Fruit fly (Drosophila melanogaster) whole organism, embryonic: ENCODE results near the gene CG4896.

Experiments used
- Atf-2 ChIP-seq: fragments of 200-800 bp; sonication (Bioruptor generic); optimal IDR thresholded peaks from 2 replicates; lab custom pipeline; 2016; ENCODE audit warnings: missing biosample characterization, missing genetic modification characterization
- BEAF-32 ChIP-seq: fragments of 200-800 bp; sonication (Bioruptor generic); optimal IDR thresholded peaks from 3 replicates; lab custom pipeline; 2017; ENCODE audit warnings: missing biosample characterization, missing genetic modification characterization, mild to moderate bottlenecking, moderate library complexity, missing genetic modification reagents
- Bgb ChIP-seq: fragments of 200-800 bp; sonication (Bioruptor generic); IDR thresholded peaks from 2 replicates; pipeline ENCODE4 v1.3.6; 2022; ENCODE audit warnings: missing biosample characterization, missing genetic modification characterization; ENCODE audit not compliant: partially characterized antibody
- Bteb2 ChIP-seq: fragments of 200-800 bp; sonication (Bioruptor generic); optimal IDR thresholded peaks from 2 replicates; lab custom pipeline; 2016; ENCODE audit warnings: missing biosample characterization, missing genetic modification characterization
- CG10267 ChIP-seq: fragments of 200-800 bp; sonication (Bioruptor generic); optimal IDR thresholded peaks from 2 replicates; lab custom pipeline; 2018; ENCODE audit warnings: missing biosample characterization, mild to moderate bottlenecking, missing genetic modification characterization, moderate library complexity
- CG11093 ChIP-seq: fragments of 200-800 bp; sonication (Bioruptor generic); IDR thresholded peaks from 3 replicates; pipeline ENCODE4 v1.3.6; 2022; ENCODE audit warnings: missing biosample characterization, missing genetic modification characterization
- CG11398 ChIP-seq: fragments of 200-800 bp; sonication (Bioruptor generic); optimal IDR thresholded peaks from 2 replicates; lab custom pipeline; 2016; ENCODE audit warnings: missing biosample characterization, missing genetic modification characterization
- CG15073 ChIP-seq: fragments of 200-800 bp; sonication (Bioruptor generic); optimal IDR thresholded peaks from 2 replicates; lab custom pipeline; 2016; ENCODE audit warnings: missing biosample characterization, missing genetic modification characterization
- CG1603 ChIP-seq: fragments of 200-800 bp; sonication (Bioruptor generic); optimal IDR thresholded peaks from 2 replicates; lab custom pipeline; 2019; ENCODE audit warnings: missing biosample characterization, mild to moderate bottlenecking, missing genetic modification characterization, moderate library complexity
- CG17359 ChIP-seq: fragments of 200-800 bp; sonication (Bioruptor generic); optimal IDR thresholded peaks from 3 replicates; lab custom pipeline; 2018; ENCODE audit warnings: missing biosample characterization, mild to moderate bottlenecking, missing genetic modification characterization, moderate library complexity
- CG1792 ChIP-seq: fragments of 200-800 bp; sonication (Bioruptor generic); optimal IDR thresholded peaks from 2 replicates; lab custom pipeline; 2016; ENCODE audit warnings: missing biosample characterization, missing genetic modification characterization
- CG2712 ChIP-seq: fragments of 200-800 bp; optimal IDR thresholded peaks from 3 replicates; lab custom pipeline; 2019; ENCODE audit warnings: missing biosample characterization, mild to moderate bottlenecking, missing genetic modification characterization, moderate library complexity
- CG31224 ChIP-seq: fragments of 200-800 bp; sonication (Bioruptor generic); IDR thresholded peaks from 2 replicates; pipeline ENCODE4 v1.3.6; 2022; ENCODE audit warnings: missing biosample characterization, missing genetic modification characterization
- CG3281 ChIP-seq: fragments of 200-800 bp; sonication (Bioruptor generic); optimal IDR thresholded peaks from 3 replicates; lab custom pipeline; 2017; ENCODE audit warnings: missing biosample characterization, mild to moderate bottlenecking, missing genetic modification characterization
- CG34376 ChIP-seq: fragments of 200-800 bp; sonication (Bioruptor generic); optimal IDR thresholded peaks from 2 replicates; lab custom pipeline; 2018; ENCODE audit warnings: missing biosample characterization, mild to moderate bottlenecking, missing genetic modification characterization
- CG3847 ChIP-seq: fragments of 200-800 bp; sonication (Bioruptor generic); IDR thresholded peaks from 2 replicates; pipeline ENCODE4 v1.3.6; 2022; ENCODE audit warnings: missing biosample characterization, missing genetic modification characterization
- CG4328 ChIP-seq: fragments of 200-800 bp; sonication (Bioruptor generic); optimal IDR thresholded peaks from 3 replicates; lab custom pipeline; 2017; ENCODE audit warnings: missing biosample characterization, missing genetic modification reagents, missing genetic modification characterization
- CG5245 ChIP-seq: fragments of 200-800 bp; sonication (Bioruptor generic); optimal IDR thresholded peaks from 3 replicates; lab custom pipeline; 2016; ENCODE audit warnings: missing biosample characterization, missing genetic modification characterization
- CG6654 ChIP-seq: fragments of 200-800 bp; sonication (Bioruptor generic); optimal IDR thresholded peaks from 2 replicates; lab custom pipeline; 2017; ENCODE audit warnings: missing biosample characterization, mild to moderate bottlenecking, missing genetic modification characterization
- CG6791 ChIP-seq: fragments of 200-800 bp; sonication (Bioruptor generic); IDR thresholded peaks from 3 replicates; pipeline ENCODE4 v1.3.6; 2022; ENCODE audit warnings: missing biosample characterization, missing genetic modification characterization; ENCODE audit not compliant: partially characterized antibody
- CG8290 ChIP-seq, 3 experiments: fragments of 200-800 bp; sonication (Bioruptor generic); optimal IDR thresholded peaks; 2 replicates each; lab custom pipeline; 2016 to 2019; ENCODE audit warnings: missing biosample characterization in 3 of 3, missing genetic modification characterization in 3 of 3, mild to moderate bottlenecking in 2 of 3, moderate library complexity in 1 of 3
- CG9797 ChIP-seq: fragments of 200-800 bp; sonication (Bioruptor generic); optimal IDR thresholded peaks from 3 replicates; lab custom pipeline; 2018; ENCODE audit warnings: missing biosample characterization, mild to moderate bottlenecking, missing genetic modification characterization
- Doc3 ChIP-seq: fragments of 200-800 bp; sonication (Bioruptor generic); IDR thresholded peaks from 3 replicates; pipeline ENCODE4 v1.3.6; 2022; ENCODE audit warnings: missing biosample characterization, missing genetic modification characterization; ENCODE audit not compliant: partially characterized antibody
- Dref ChIP-seq: fragments of 200-800 bp; sonication (Bioruptor generic); IDR thresholded peaks from 2 replicates; pipeline ENCODE4 v1.3.6; 2022; ENCODE audit warnings: missing biosample characterization, missing genetic modification characterization
- E2f2 ChIP-seq: fragments of 200-800 bp; sonication (Bioruptor generic); IDR thresholded peaks from 2 replicates; pipeline ENCODE4 v1.3.6; 2022; ENCODE audit warnings: missing biosample characterization, missing genetic modification characterization
- Gsc ChIP-seq: fragments of 200-800 bp; sonication (Bioruptor generic); IDR thresholded peaks from 2 replicates; pipeline ENCODE4 v1.3.6; 2022; ENCODE audit warnings: missing biosample characterization, missing genetic modification characterization
- H2.0 ChIP-seq: fragments of 200-800 bp; sonication (Bioruptor generic); IDR thresholded peaks from 2 replicates; pipeline ENCODE4 v1.3.6; 2022; ENCODE audit warnings: missing biosample characterization, missing genetic modification characterization
- bsh ChIP-seq, 2 experiments: fragments of 200-800 bp; sonication (Bioruptor generic); optimal IDR thresholded peaks; 2 replicates each; lab custom pipeline; 2017 to 2018; ENCODE audit warnings: mild to moderate bottlenecking in 2 of 2, missing biosample characterization in 2 of 2, missing genetic modification characterization in 2 of 2, moderate library complexity in 1 of 2
- btn ChIP-seq: fragments of 200-800 bp; sonication (Bioruptor generic); optimal IDR thresholded peaks from 2 replicates; lab custom pipeline; 2016; ENCODE audit warnings: missing biosample characterization, missing genetic modification characterization
- chif ChIP-seq, 2 experiments: fragments of 200-800 bp; sonication (Bioruptor generic); optimal IDR thresholded peaks; 3 replicates each; lab custom pipeline; 2016; ENCODE audit warnings: missing biosample characterization in 2 of 2, missing genetic modification characterization in 2 of 2
- disco-r ChIP-seq: fragments of 200-800 bp; sonication (Bioruptor generic); optimal IDR thresholded peaks from 2 replicates; lab custom pipeline; 2016; ENCODE audit warnings: missing biosample characterization, missing genetic modification characterization
- dmrt99B ChIP-seq: fragments of 200-800 bp; sonication (Bioruptor generic); optimal IDR thresholded peaks from 2 replicates; lab custom pipeline; 2018; ENCODE audit warnings: missing biosample characterization, mild to moderate bottlenecking, missing genetic modification characterization, moderate library complexity
- dysf ChIP-seq: fragments of 200-800 bp; sonication (Bioruptor generic); IDR thresholded peaks from 3 replicates; pipeline ENCODE4 v1.3.6; 2022; ENCODE audit warnings: missing biosample characterization, missing genetic modification characterization
- fd3F ChIP-seq: fragments of 200-800 bp; sonication (Bioruptor generic); optimal IDR thresholded peaks from 2 replicates; lab custom pipeline; 2018; ENCODE audit warnings: missing biosample characterization, mild to moderate bottlenecking, missing genetic modification characterization, moderate library complexity
- ftz-f1 ChIP-seq: fragments of 200-800 bp; sonication (Bioruptor generic); optimal IDR thresholded peaks from 2 replicates; lab custom pipeline; 2016; ENCODE audit warnings: missing biosample characterization, missing genetic modification characterization
- gfzf ChIP-seq: fragments of 200-800 bp; sonication (Bioruptor generic); optimal IDR thresholded peaks from 2 replicates; lab custom pipeline; 2016; ENCODE audit warnings: missing biosample characterization, mild to moderate bottlenecking, missing genetic modification characterization, moderate library complexity
- hbn ChIP-seq: fragments of 200-800 bp; sonication (Bioruptor generic); IDR thresholded peaks from 2 replicates; pipeline ENCODE4 v1.3.6; 2022; ENCODE audit warnings: missing biosample characterization, missing genetic modification characterization; ENCODE audit not compliant: partially characterized antibody
- jigr1 ChIP-seq: fragments of 200-800 bp; sonication (Bioruptor generic); IDR thresholded peaks from 3 replicates; pipeline ENCODE4 v1.3.6; 2022; ENCODE audit warnings: missing biosample characterization, missing genetic modification characterization
- lbe ChIP-seq: fragments of 200-800 bp; sonication (Bioruptor generic); optimal IDR thresholded peaks from 2 replicates; lab custom pipeline; 2016; ENCODE audit warnings: missing biosample characterization, mild to moderate bottlenecking, missing genetic modification characterization
- lov ChIP-seq, 2 experiments: fragments of 200-800 bp in 1 of 2; fragments of >200 bp in 1 of 2; sonication (Bioruptor generic) in 1 of 2; IDR thresholded peaks in 1 of 2; optimal IDR thresholded peaks in 1 of 2; 2 replicates in 1 of 2; 3 replicates in 1 of 2; pipeline versions ENCODE4 v1.3.6 to Lab custom; 2017 to 2022; ENCODE audit warnings: missing biosample characterization in 1 of 2, missing genetic modification characterization in 1 of 2
- nerfin-1 ChIP-seq: fragments of 200-800 bp; sonication (Bioruptor generic); optimal IDR thresholded peaks from 3 replicates; lab custom pipeline; 2019; ENCODE audit warnings: missing biosample characterization, mild to moderate bottlenecking, missing genetic modification characterization, moderate library complexity
- pfk ChIP-seq: fragments of 200-800 bp; sonication (Bioruptor generic); optimal IDR thresholded peaks from 2 replicates; lab custom pipeline; 2018; ENCODE audit warnings: missing biosample characterization, mild to moderate bottlenecking, missing genetic modification characterization, moderate library complexity
- pzg ChIP-seq: fragments of 200-800 bp; sonication (Bioruptor generic); optimal IDR thresholded peaks from 3 replicates; lab custom pipeline; 2018; ENCODE audit warnings: missing biosample characterization, mild to moderate bottlenecking, missing genetic modification characterization, moderate library complexity
- sens-2 ChIP-seq: fragments of 200-800 bp; sonication (Bioruptor generic); IDR thresholded peaks from 2 replicates; pipeline ENCODE4 v1.3.6; 2022; ENCODE audit warnings: missing biosample characterization, missing genetic modification characterization
- tgo ChIP-seq: fragments of 200-800 bp; sonication (Bioruptor generic); IDR thresholded peaks from 3 replicates; pipeline ENCODE4 v1.3.6; 2022; ENCODE audit warnings: missing biosample characterization, missing genetic modification characterization
- unc-4 ChIP-seq: fragments of 200-800 bp; sonication (Bioruptor generic); IDR thresholded peaks from 2 replicates; pipeline ENCODE4 v1.3.6; 2022; ENCODE audit warnings: missing biosample characterization, missing genetic modification characterization; ENCODE audit not compliant: partially characterized antibody
- unpg ChIP-seq: fragments of 200-800 bp; sonication (Bioruptor generic); optimal IDR thresholded peaks from 3 replicates; lab custom pipeline; 2018; ENCODE audit warnings: missing biosample characterization, mild to moderate bottlenecking, missing genetic modification characterization, moderate library complexity
- wdn ChIP-seq: fragments of 200-800 bp; sonication (Bioruptor generic); IDR thresholded peaks from 2 replicates; pipeline ENCODE4 v1.3.6; 2022; ENCODE audit warnings: missing biosample characterization, missing genetic modification characterization
- z ChIP-seq: fragments of 200-800 bp; sonication (Bioruptor generic); IDR thresholded peaks from 3 replicates; pipeline ENCODE4 v1.3.6; 2022; ENCODE audit warnings: missing biosample characterization, missing genetic modification characterization
- zen2 ChIP-seq: fragments of 200-800 bp; sonication (Bioruptor generic); IDR thresholded peaks from 3 replicates; pipeline ENCODE4 v1.3.6; 2022; ENCODE audit warnings: missing biosample characterization, missing genetic modification characterization; ENCODE audit not compliant: partially characterized antibody

The CG4896 gene

dm6 chr2L:1147656-1148055, 29.8 kb upstream of the CG4896 start (continued):
- peak; percentile 30 for TF ChIP-seq pzg (GFP tag; lab: Kevin White, UChicago)
- TF ChIP-seq btn (GFP tag; lab: Kevin White, UChicago), result no peak
- TF ChIP-seq CG3281 (GFP tag; lab: Kevin White, UChicago), result no peak
- TF ChIP-seq bsh (GFP tag; optimal IDR thresholded peaks at IDR 0.05; lab: Kevin White, UChicago), result no peak
- TF ChIP-seq Gsc (GFP tag; lab: Robert Waterston, UW), result no peak
- no peak for TF ChIP-seq Bteb2 (GFP tag; lab: Kevin White, UChicago)
- TF ChIP-seq nerfin-1, result no peak
- peak; percentile 69 for TF ChIP-seq Dref (GFP tag; lab: Robert Waterston, UW)
- no peak for TF ChIP-seq Atf-2 (GFP tag; lab: Kevin White, UChicago)
- peak; percentile 86 for TF ChIP-seq zen2 (GFP tag; lab: Robert Waterston, UW)
- peak; percentile 64 for TF ChIP-seq unc-4 (GFP tag; lab: Robert Waterston, UW)
- peak; percentile 43; the same call in 1 of the 2 replicates for TF ChIP-seq Bgb (GFP tag; lab: Robert Waterston, UW)
- no peak for TF ChIP-seq CG5245 (GFP tag; lab: Kevin White, UChicago)
- peak; percentile 90 for TF ChIP-seq E2f2
- TF ChIP-seq wdn, result no peak
- no peak for TF ChIP-seq dmrt99B (tag; lab: Kevin White, UChicago)
- TF ChIP-seq lbe (GFP tag; lab: Kevin White, UChicago), result no peak
- TF ChIP-seq CG9797 (GFP tag; lab: Kevin White, UChicago), result no peak
- TF ChIP-seq unpg, result no peak
- TF ChIP-seq tgo (GFP tag; lab: Robert Waterston, UW), result no peak
- TF ChIP-seq gfzf (GFP tag; lab: Kevin White, UChicago), result no peak
- no peak for TF ChIP-seq CG8290 (GFP tag; optimal IDR thresholded peaks at IDR 0.05; lab: Kevin White, UChicago)
- TF ChIP-seq CG8290 (tag; optimal IDR thresholded peaks at IDR 0.05; lab: Kevin White, UChicago), result no peak
- no peak for TF ChIP-seq jigr1
- TF ChIP-seq CG6791 (GFP tag; lab: Robert Waterston, UW), result 0 out of 3 replicates have a peak, but pooled peaks have one; percentile 47
- TF ChIP-seq CG31224 (GFP tag; lab: Robert Waterston, UW), result no peak
- no peak for TF ChIP-seq CG6654 (GFP tag; lab: Kevin White, UChicago)
- peak; percentile 53; the same call in 1 of the 2 replicates for TF ChIP-seq hbn
- no peak for TF ChIP-seq fd3F
- no peak for TF ChIP-seq CG34376 (GFP tag; lab: Kevin White, UChicago)
- no peak for TF ChIP-seq disco-r (GFP tag; lab: Kevin White, UChicago)
- TF ChIP-seq ftz-f1 (GFP tag; lab: Kevin White, UChicago), result no peak
- TF ChIP-seq sens-2 (GFP tag; lab: Robert Waterston, UW), result no peak
- TF ChIP-seq BEAF-32, result peak; percentile 47

dm6 chr2L:1150554-1150953, 26.9 kb upstream of the CG4896 start, which contains the start of the genes Tfb4 and Vps29:
Tfb4 (minus strand) TSS chr2L:1150677.
Vps29 (plus strand) TSS chr2L:1150766.
- TF ChIP-seq CG1603 (no peak), CG4328 (GFP tag; lab: Kevin White, UChicago) (no peak), pfk (GFP tag; lab: Kevin White, UChicago) (no peak), H2.0 (GFP tag; lab: Robert Waterston, UW) (peak; percentile 46; the same call in 1 of the 2 replicates), Doc3 (peak; percentile 81), CG1792 (GFP tag; lab: Kevin White, UChicago) (no peak), CG2712 (tag; lab: Kevin White, UChicago) (peak; percentile 49), CG3847 (GFP tag; lab: Robert Waterston, UW) (0 out of 2 replicates have a peak, but pooled peaks have one; percentile 47), CG17359 (tag; lab: Kevin White, UChicago) (no peak), CG10267 (tag; lab: Kevin White, UChicago) (peak; percentile 33), dysf (GFP tag; lab: Robert Waterston, UW) (peak; percentile 15; the same call in 1 of the 3 replicates), CG11093 (GFP tag; lab: Robert Waterston, UW) (no peak), z (GFP tag; lab: Robert Waterston, UW) (no peak), lov (optimal IDR thresholded peaks at IDR 0.05; lab: Kevin White, UChicago) (no peak), lov (GFP tag; IDR thresholded peaks at IDR 0.05; lab: Robert Waterston, UW) (peak; percentile 66; the same call in 1 of the 3 replicates), chif (GFP tag; optimal IDR thresholded peaks at IDR 0.05; lab: Kevin White, UChicago) (peak in 1 of 2 experiments; percentile 17), CG11398 (GFP tag; lab: Kevin White, UChicago) (peak; percentile 25), CG15073 (GFP tag; lab: Kevin White, UChicago) (no peak)
